Fruit fly (Drosophila melanogaster): Measurements from ENCODE around the gene UbcE2H.

- TF ChIP-seq CTCF (optimal IDR thresholded peaks at IDR 0.05): no peak
- no peak for TF ChIP-seq CG8478 (optimal IDR thresholded peaks at IDR 0.05)
Measured at dm6 chrX:8140707-8141106, 46.8 kb upstream of the UbcE2H start.

All from S2 (cell line).